Worm (Caenorhabditis elegans) whole organism, L2 larva: Measurements from ENCODE around the gene fbxb-43.
A peak's percentile ranks its signal among the peaks of the same experiment; 100 is the strongest.

ENCODE experiments used
- C34F6.9 ChIP-seq: fragments of 150-350 bp; optimal IDR thresholded peaks from 2 replicates; lab custom pipeline; 2014; ENCODE audit warnings: missing biosample characterization, missing genetic modification characterization
- F13H6.1 ChIP-seq: sonication (generic microtip); optimal IDR thresholded peaks from 2 replicates; lab custom pipeline; 2016; ENCODE audit warnings: missing genetic modification characterization, missing compliant biosample characterization
- R02D3.7 ChIP-seq: fragments of 150-350 bp; optimal IDR thresholded peaks from 2 replicates; lab custom pipeline; 2014; ENCODE audit warnings: missing biosample characterization, missing genetic modification characterization
- Y55F3AM.14 ChIP-seq: fragments of 200-800 bp; sonication (Bioruptor generic); optimal IDR thresholded peaks from 2 replicates; lab custom pipeline; 2018; ENCODE audit warnings: mild to moderate bottlenecking, missing genetic modification characterization, missing compliant biosample characterization
- ZK546.5 ChIP-seq: sonication (generic microtip); optimal IDR thresholded peaks from 2 replicates; lab custom pipeline; 2017; ENCODE audit warnings: missing biosample characterization, missing genetic modification characterization
- alr-1 ChIP-seq: fragments of 150-350 bp; optimal IDR thresholded peaks from 2 replicates; lab custom pipeline; 2014; ENCODE audit warnings: missing biosample characterization, missing genetic modification characterization
- ama-1 ChIP-seq: fragments of 150-350 bp; optimal IDR thresholded peaks from 2 replicates; lab custom pipeline; 2018; ENCODE audit warnings: inconsistent platforms
- blmp-1 ChIP-seq: sonication (generic microtip); optimal IDR thresholded peaks from 2 replicates; lab custom pipeline; 2017; ENCODE audit warnings: missing genetic modification characterization, mild to moderate bottlenecking, missing compliant biosample characterization, antibody characterized with exemption, moderate library complexity; ENCODE audit not compliant: insufficient read depth
- ceh-16 ChIP-seq: fragments of 150-350 bp; optimal IDR thresholded peaks from 2 replicates; lab custom pipeline; 2014; ENCODE audit warnings: missing biosample characterization, missing genetic modification characterization
- crh-2 ChIP-seq: sonication (generic microtip); optimal IDR thresholded peaks from 2 replicates; lab custom pipeline; 2017; ENCODE audit warnings: missing biosample characterization, missing genetic modification characterization
- dmd-4 ChIP-seq: sonication (generic microtip); optimal IDR thresholded peaks from 2 replicates; lab custom pipeline; 2017; ENCODE audit warnings: missing biosample characterization, missing genetic modification characterization
- egl-27 ChIP-seq: sonication (generic microtip); optimal IDR thresholded peaks from 3 replicates; lab custom pipeline; 2017; ENCODE audit warnings: missing biosample characterization, missing genetic modification reagents, missing genetic modification characterization
- elt-1 ChIP-seq: fragments of 150-350 bp; optimal IDR thresholded peaks from 2 replicates; lab custom pipeline; 2014; ENCODE audit warnings: missing biosample characterization, missing genetic modification characterization
- elt-3 ChIP-seq: sonication (generic microtip); optimal IDR thresholded peaks from 2 replicates; lab custom pipeline; 2017; ENCODE audit warnings: missing biosample characterization, missing genetic modification characterization
- fos-1 ChIP-seq: fragments of 150-350 bp; optimal IDR thresholded peaks from 2 replicates; lab custom pipeline; 2014; ENCODE audit warnings: missing biosample characterization, missing genetic modification characterization
- gmeb-1 ChIP-seq: fragments of 150-350 bp; optimal IDR thresholded peaks from 2 replicates; lab custom pipeline; 2014; ENCODE audit warnings: missing biosample characterization, missing genetic modification characterization
- lin-11 ChIP-seq: fragments of 150-350 bp; sonication (generic microtip); optimal IDR thresholded peaks from 2 replicates; lab custom pipeline; 2014; ENCODE audit warnings: missing biosample characterization, missing genetic modification characterization, inconsistent platforms, mixed read lengths
- lin-13 ChIP-seq: fragments of 150-350 bp; optimal IDR thresholded peaks from 2 replicates; lab custom pipeline; 2014; ENCODE audit warnings: missing biosample characterization, missing genetic modification reagents, missing genetic modification characterization
- lin-39 ChIP-seq: fragments of 150-350 bp; optimal IDR thresholded peaks from 2 replicates; lab custom pipeline; 2014; ENCODE audit warnings: missing biosample characterization, missing genetic modification reagents, missing genetic modification characterization
- lsy-2 ChIP-seq, 2 experiments: fragments of 150-350 bp in 1 of 2; sonication (generic microtip) in 1 of 2; optimal IDR thresholded peaks; 2 replicates each; lab custom pipeline; 2014 to 2017; ENCODE audit warnings: missing biosample characterization in 2 of 2, missing genetic modification characterization in 2 of 2
- mab-5 ChIP-seq: fragments of 150-350 bp; optimal IDR thresholded peaks from 2 replicates; lab custom pipeline; 2014; ENCODE audit warnings: missing biosample characterization, missing genetic modification characterization
- mbf-1 ChIP-seq: sonication (generic microtip); optimal IDR thresholded peaks from 2 replicates; lab custom pipeline; 2017; ENCODE audit warnings: missing biosample characterization, missing genetic modification characterization
- mdl-1 ChIP-seq, 2 experiments: fragments of 150-350 bp in 1 of 2; sonication (generic microtip) in 1 of 2; optimal IDR thresholded peaks; 2 replicates each; lab custom pipeline; 2017; ENCODE audit warnings: missing biosample characterization in 2 of 2, missing genetic modification characterization in 2 of 2
- nhr-10 ChIP-seq: sonication (generic microtip); optimal IDR thresholded peaks from 2 replicates; lab custom pipeline; 2017; ENCODE audit warnings: missing biosample characterization, missing genetic modification characterization
- nhr-11 ChIP-seq: fragments of 150-350 bp; optimal IDR thresholded peaks from 2 replicates; lab custom pipeline; 2014; ENCODE audit warnings: missing biosample characterization, missing genetic modification characterization
- nhr-129 ChIP-seq: fragments of 150-350 bp; optimal IDR thresholded peaks from 2 replicates; lab custom pipeline; 2014; ENCODE audit warnings: missing biosample characterization, missing genetic modification characterization
- nhr-23 ChIP-seq: fragments of 150-350 bp; optimal IDR thresholded peaks from 2 replicates; lab custom pipeline; 2014; ENCODE audit warnings: missing biosample characterization, missing genetic modification reagents, missing genetic modification characterization
- nhr-237 ChIP-seq: fragments of 150-350 bp; optimal IDR thresholded peaks from 2 replicates; lab custom pipeline; 2014; ENCODE audit warnings: missing biosample characterization, missing genetic modification characterization
- nhr-25 ChIP-seq: fragments of 150-350 bp; sonication (generic microtip); optimal IDR thresholded peaks from 3 replicates; lab custom pipeline; 2014; ENCODE audit warnings: missing biosample characterization, missing genetic modification characterization
- nhr-77 ChIP-seq: fragments of 150-350 bp; optimal IDR thresholded peaks from 2 replicates; lab custom pipeline; 2014; ENCODE audit warnings: missing biosample characterization, missing genetic modification characterization
- peb-1 ChIP-seq: fragments of 150-350 bp; optimal IDR thresholded peaks from 2 replicates; lab custom pipeline; 2014; ENCODE audit warnings: missing biosample characterization, missing genetic modification characterization
- sem-4 ChIP-seq: fragments of 150-350 bp; optimal IDR thresholded peaks from 2 replicates; lab custom pipeline; 2014; ENCODE audit warnings: missing biosample characterization, missing genetic modification reagents, missing genetic modification characterization
- skn-1 ChIP-seq: sonication (generic microtip); optimal IDR thresholded peaks from 2 replicates; lab custom pipeline; 2017; ENCODE audit warnings: missing biosample characterization, missing genetic modification characterization
- sma-3 ChIP-seq: sonication (generic microtip); optimal IDR thresholded peaks from 2 replicates; lab custom pipeline; 2016; ENCODE audit warnings: missing genetic modification reagents, missing genetic modification characterization, missing compliant biosample characterization
- snpc-4 ChIP-seq: fragments of 150-350 bp; optimal IDR thresholded peaks from 2 replicates; lab custom pipeline; 2014; ENCODE audit warnings: missing biosample characterization, missing genetic modification characterization
- unc-55 ChIP-seq: fragments of 150-350 bp; sonication (generic microtip); optimal IDR thresholded peaks from 3 replicates; lab custom pipeline; 2014; ENCODE audit warnings: missing biosample characterization, missing genetic modification reagents, missing genetic modification characterization
- unc-62 ChIP-seq: fragments of 150-350 bp; optimal IDR thresholded peaks from 2 replicates; lab custom pipeline; 2014; ENCODE audit warnings: missing biosample characterization, missing genetic modification reagents, missing genetic modification characterization
- ztf-1 ChIP-seq: fragments of 200-800 bp; sonication (Bioruptor generic); conservative IDR thresholded peaks from 2 replicates; pipeline ENCODE4 v1.3.6; 2022; ENCODE audit warnings: missing genetic modification characterization, missing compliant biosample characterization
- ztf-11 ChIP-seq: sonication (generic microtip); optimal IDR thresholded peaks from 2 replicates; lab custom pipeline; 2017; ENCODE audit warnings: missing biosample characterization, missing genetic modification characterization
- ztf-4 ChIP-seq: fragments of 150-350 bp; optimal IDR thresholded peaks from 2 replicates; lab custom pipeline; 2014; ENCODE audit warnings: missing biosample characterization, missing genetic modification characterization

Gene fbxb-43

DNA sequence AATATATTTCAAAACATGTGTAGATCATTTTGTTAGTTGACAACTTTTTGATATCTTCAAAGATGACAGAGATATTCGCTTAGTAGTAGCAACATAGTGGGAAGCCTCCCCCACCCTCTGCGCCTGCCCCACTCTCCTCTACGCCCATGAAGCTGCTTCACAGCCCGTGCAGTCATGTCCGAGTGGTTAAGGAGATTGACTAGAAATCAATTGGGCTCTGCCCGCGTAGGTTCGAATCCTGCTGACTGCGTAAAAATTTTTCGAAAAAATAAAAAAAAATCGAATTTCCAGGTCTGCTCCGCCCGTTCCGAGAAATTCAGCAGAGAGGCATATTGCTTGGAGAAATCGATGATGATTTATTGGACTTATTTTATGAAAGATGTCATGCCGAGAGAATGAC, 16.2 kb upstream of the fbxb-43 start:
- TF ChIP-seq egl-27: no peak
- no peak for TF ChIP-seq elt-1 (tag; lab: Kevin White, UChicago)
- TF ChIP-seq nhr-129 (tag; lab: Kevin White, UChicago): peak; percentile 14
- TF ChIP-seq lsy-2 (tag; optimal IDR thresholded peaks at IDR 0.05; lab: Kevin White, UChicago): peak; percentile 18 to 41
- no peak for TF ChIP-seq alr-1 (tag; lab: Kevin White, UChicago)
- TF ChIP-seq dmd-4 (tag; lab: Kevin White, UChicago): no peak
- TF ChIP-seq ztf-11 (tag; lab: Kevin White, UChicago): no peak
- peak; percentile 20 for TF ChIP-seq gmeb-1 (tag; lab: Kevin White, UChicago)
- no peak for TF ChIP-seq ama-1 (lab: Kevin White, UChicago)
- no peak for TF ChIP-seq elt-3
- no peak for TF ChIP-seq mdl-1 (tag; optimal IDR thresholded peaks at IDR 0.05; lab: Kevin White, UChicago)
- TF ChIP-seq nhr-23 (tag; lab: Kevin White, UChicago): no peak
- TF ChIP-seq unc-55: peak; percentile 41
- peak; percentile 6 for TF ChIP-seq F13H6.1
- no peak for TF ChIP-seq crh-2 (tag; lab: Kevin White, UChicago)
- TF ChIP-seq fos-1: peak; percentile 27
- TF ChIP-seq nhr-25 (tag; lab: Kevin White, UChicago): no peak
- no peak for TF ChIP-seq skn-1 (tag; lab: Kevin White, UChicago)
- TF ChIP-seq mbf-1 (tag; lab: Kevin White, UChicago): no peak
- no peak for TF ChIP-seq blmp-1 (tag; lab: Kevin White, UChicago)
- no peak for TF ChIP-seq mab-5 (tag; lab: Kevin White, UChicago)
- TF ChIP-seq lin-13 (GFP tag; lab: Kevin White, UChicago): peak; percentile 40
- TF ChIP-seq lin-11 (tag; lab: Kevin White, UChicago): no peak
- TF ChIP-seq lin-39: no peak
- TF ChIP-seq ztf-1 (GFP tag; lab: Robert Waterston, UW): no peak
- no peak for TF ChIP-seq C34F6.9 (tag; lab: Kevin White, UChicago)
- TF ChIP-seq Y55F3AM.14 (GFP tag; lab: Kevin White, UChicago): no peak
- TF ChIP-seq nhr-237 (tag; lab: Kevin White, UChicago): no peak
- no peak for TF ChIP-seq peb-1 (tag; lab: Kevin White, UChicago)
- TF ChIP-seq nhr-10 (tag; lab: Kevin White, UChicago): no peak
- TF ChIP-seq nhr-77: no peak

DNA sequence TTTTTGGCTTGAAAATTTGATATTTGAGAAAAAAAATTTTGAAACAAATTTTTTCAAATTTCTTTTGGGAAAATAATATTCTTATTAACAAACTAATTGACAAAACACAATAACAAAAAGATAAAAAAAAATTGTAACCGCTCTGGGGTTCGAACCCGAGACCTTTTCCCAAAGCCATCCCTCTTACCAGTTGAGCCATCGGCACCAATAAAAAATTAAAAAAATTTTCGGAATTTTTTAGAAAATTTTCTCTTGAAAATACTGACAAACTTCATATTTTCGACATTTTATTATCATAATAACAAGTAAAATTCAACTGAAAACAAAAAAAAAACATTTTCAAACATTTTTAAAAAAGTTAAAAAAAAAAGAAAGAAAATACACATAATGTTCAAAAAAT, 14.1 kb upstream of the fbxb-43 start:
- TF ChIP-seq nhr-10 (tag; lab: Kevin White, UChicago) (no peak), nhr-237 (tag; lab: Kevin White, UChicago) (no peak), blmp-1 (tag; lab: Kevin White, UChicago) (no peak), Y55F3AM.14 (GFP tag; lab: Kevin White, UChicago) (no peak), sem-4 (no peak), ceh-16 (tag; lab: Kevin White, UChicago) (no peak), elt-1 (tag; lab: Kevin White, UChicago) (no peak), nhr-129 (tag; lab: Kevin White, UChicago) (no peak), crh-2 (tag; lab: Kevin White, UChicago) (no peak), ztf-4 (tag; lab: Kevin White, UChicago) (no peak), nhr-11 (tag; lab: Kevin White, UChicago) (no peak), ama-1 (lab: Kevin White, UChicago) (no peak), elt-3 (no peak), ztf-1 (GFP tag; lab: Robert Waterston, UW) (no peak), F13H6.1 (no peak), lsy-2 (tag; optimal IDR thresholded peaks at IDR 0.05; lab: Kevin White, UChicago) (no peak)

- TF ChIP-seq fos-1 (no peak), nhr-237 (tag; lab: Kevin White, UChicago) (no peak), ceh-16 (tag; lab: Kevin White, UChicago) (no peak), snpc-4 (tag; lab: Kevin White, UChicago) (no peak), ZK546.5 (tag; lab: Kevin White, UChicago) (no peak), R02D3.7 (no peak), ama-1 (lab: Kevin White, UChicago) (no peak), gmeb-1 (tag; lab: Kevin White, UChicago) (no peak), nhr-25 (tag; lab: Kevin White, UChicago) (no peak), unc-62 (GFP tag; lab: Kevin White, UChicago) (no peak), lsy-2 (tag; optimal IDR thresholded peaks at IDR 0.05; lab: Kevin White, UChicago) (no peak), sma-3 (GFP tag; lab: Kevin White, UChicago) (no peak), skn-1 (tag; lab: Kevin White, UChicago) (no peak), egl-27 (no peak), nhr-77 (no peak), Y55F3AM.14 (GFP tag; lab: Kevin White, UChicago) (no peak)
- TF ChIP-seq, all 48 proteins: peak for 0
Observed at ce11 chrII:1525498-1525897, 10.5 kb upstream of the fbxb-43 start, which contains the start of gene Y51H7BR.7. Gene Y51H7BR.7 (minus strand): TSS chrII:1525598.
